Worm (Caenorhabditis elegans) whole organism, midembryonic: ENCODE data around the gene acly-2.

Source experiments
- T22C8.4 ChIP-seq: fragments of 200-800 bp; sonication (Bioruptor generic); IDR thresholded peaks from 2 replicates; pipeline ENCODE4 v1.3.6; 2022; ENCODE audit warnings: missing genetic modification characterization, missing compliant biosample characterization
- flt-1 ChIP-seq: fragments of 200-800 bp; sonication (Bioruptor generic); IDR thresholded peaks from 2 replicates; pipeline ENCODE4 v1.3.6; 2022; ENCODE audit warnings: missing genetic modification characterization, missing compliant biosample characterization
- klf-2 ChIP-seq: fragments of 200-800 bp; sonication (Bioruptor generic); conservative IDR thresholded peaks from 2 replicates; pipeline ENCODE4 v1.3.6; 2022; ENCODE audit warnings: missing genetic modification reagents, missing genetic modification characterization, missing compliant biosample characterization
- ref-1 ChIP-seq: fragments of 200-800 bp; sonication (Bioruptor generic); conservative IDR thresholded peaks from 2 replicates; pipeline ENCODE4 v1.3.6; 2022; ENCODE audit warnings: missing genetic modification reagents, missing genetic modification characterization, missing compliant biosample characterization
- tab-1 ChIP-seq: fragments of 200-800 bp; sonication (Bioruptor generic); IDR thresholded peaks from 2 replicates; pipeline ENCODE4 v1.3.6; 2022; ENCODE audit warnings: missing genetic modification characterization, missing compliant biosample characterization
- ztf-29 ChIP-seq: fragments of 200-800 bp; sonication (Bioruptor generic); IDR thresholded peaks from 2 replicates; pipeline ENCODE4 v1.3.6; 2022; ENCODE audit warnings: missing genetic modification reagents, missing genetic modification characterization, missing compliant biosample characterization

DNA sequence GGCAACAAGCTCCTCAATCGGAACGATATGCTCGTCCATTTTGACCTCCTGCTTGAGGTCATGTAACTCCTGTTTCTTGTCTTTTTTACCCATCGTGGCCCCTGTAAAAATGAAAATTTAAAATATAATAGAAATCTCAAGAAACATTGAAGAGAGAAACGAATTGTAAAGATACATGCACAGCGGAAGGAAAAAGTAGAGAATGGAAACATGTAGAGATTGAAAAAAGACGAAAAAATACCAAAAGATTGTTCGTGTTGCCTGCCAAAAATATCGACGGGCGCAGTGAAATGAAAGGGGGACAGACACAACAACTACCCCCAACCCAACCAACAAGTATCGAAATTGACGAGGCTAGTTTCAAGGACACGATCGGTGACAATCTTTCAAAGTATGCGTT lies 13.6 kb downstream of the acly-2 start, which contains the start of gene eat-6:
- TF ChIP-seq klf-2 (GFP tag; lab: Robert Waterston, UW): no peak
- TF ChIP-seq flt-1 (GFP tag; lab: Robert Waterston, UW): no peak
- no peak for TF ChIP-seq T22C8.4 (GFP tag; lab: Robert Waterston, UW)
- TF ChIP-seq ztf-29 (GFP tag; lab: Robert Waterston, UW): no peak
- no peak for TF ChIP-seq ref-1 (GFP tag; lab: Robert Waterston, UW)
- no peak for TF ChIP-seq tab-1 (GFP tag; lab: Robert Waterston, UW)
